Worm (Caenorhabditis elegans): ENCODE measurements around the gene F53C11.9.

F53C11.9 gene

ce11 chrV:13762426-13763127, 15.2 kb upstream of the F53C11.9 start, which contains the start of gene F20G2.6:
Gene F20G2.6 (plus strand): TSS chrV:13763077.
- TF ChIP-seq efl-1 (optimal IDR thresholded peaks at IDR 0.05) (no peak), efl-1 (GFP tag; optimal IDR thresholded peaks at IDR 0.05 in 1 of 2) (peak in 1 of 2 experiments; percentile 1), nhr-19 (GFP tag; conservative IDR thresholded peaks at IDR 0.05) (no peak), ceh-90 (tag; optimal IDR thresholded peaks at IDR 0.05) (no peak), nhr-76 (tag; optimal IDR thresholded peaks at IDR 0.05) (no peak), unc-30 (tag; optimal IDR thresholded peaks at IDR 0.05) (no peak), mep-1 (tag; optimal IDR thresholded peaks at IDR 0.05) (no peak), pqm-1 (tag; optimal IDR thresholded peaks at IDR 0.05) (no peak), pax-3 (tag; optimal IDR thresholded peaks at IDR 0.05) (peak; percentile 36), ama-1 (optimal IDR thresholded peaks at IDR 0.05) (no peak), dsc-1 (tag; optimal IDR thresholded peaks at IDR 0.05) (peak; percentile 56), ceh-88 (GFP tag; IDR thresholded peaks at IDR 0.05) (no peak), fos-1 (tag; optimal IDR thresholded peaks at IDR 0.05) (no peak), fkh-8 (tag; optimal IDR thresholded peaks at IDR 0.05) (peak; percentile 63), alr-1 (tag; optimal IDR thresholded peaks at IDR 0.05; ENCODE audit: borderline replicate concordance) (no peak), ceh-8 (GFP tag; optimal IDR thresholded peaks at IDR 0.05) (no peak), mef-2 (tag; optimal IDR thresholded peaks at IDR 0.05) (no peak), sox-4 (tag; optimal IDR thresholded peaks at IDR 0.05) (no peak)

DNA sequence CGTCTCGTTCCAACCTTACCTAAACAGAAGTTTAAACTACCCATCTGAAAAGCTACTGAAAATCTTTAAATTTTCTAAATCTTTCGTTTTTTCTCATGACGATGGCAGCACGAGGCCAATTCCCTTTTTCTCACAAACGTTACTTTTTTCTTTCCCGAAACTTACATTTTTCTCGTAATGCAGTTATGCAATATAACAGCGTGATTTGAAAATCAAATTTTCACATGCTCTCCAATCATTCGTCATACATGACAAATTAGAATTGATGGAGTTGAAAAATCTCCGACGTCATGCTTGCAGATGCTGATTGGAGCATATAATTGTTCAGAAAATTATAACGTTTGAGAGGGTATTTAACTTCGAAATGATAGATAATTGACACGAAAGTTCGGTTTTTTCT, 14.1 kb upstream of the F53C11.9 start:
- peak; percentile 56 for TF ChIP-seq nhr-47 (tag; optimal IDR thresholded peaks at IDR 0.05)
- TF ChIP-seq unc-98 (GFP tag; IDR thresholded peaks at IDR 0.05): no peak
- TF ChIP-seq lir-3 (tag; optimal IDR thresholded peaks at IDR 0.05; ENCODE audit: poor library complexity): no peak
- TF ChIP-seq nhr-19 (GFP tag; conservative IDR thresholded peaks at IDR 0.05): no peak
- TF ChIP-seq swsn-7 (tag; optimal IDR thresholded peaks at IDR 0.05): peak; percentile 11
- peak; percentile 91 for TF ChIP-seq fkh-8 (tag; optimal IDR thresholded peaks at IDR 0.05)
- peak; percentile 56 for TF ChIP-seq pax-3 (tag; optimal IDR thresholded peaks at IDR 0.05)
- TF ChIP-seq nhr-71 (tag; optimal IDR thresholded peaks at IDR 0.05): peak; percentile 70
- peak; percentile 42 for TF ChIP-seq lin-14 (GFP tag; optimal IDR thresholded peaks at IDR 0.05)
- TF ChIP-seq lsy-2 (tag; optimal IDR thresholded peaks at IDR 0.05): peak in 1 of 2 experiments; percentile 5
- peak; percentile 0 for TF ChIP-seq fkh-10 (GFP tag; optimal IDR thresholded peaks at IDR 0.05)

DNA sequence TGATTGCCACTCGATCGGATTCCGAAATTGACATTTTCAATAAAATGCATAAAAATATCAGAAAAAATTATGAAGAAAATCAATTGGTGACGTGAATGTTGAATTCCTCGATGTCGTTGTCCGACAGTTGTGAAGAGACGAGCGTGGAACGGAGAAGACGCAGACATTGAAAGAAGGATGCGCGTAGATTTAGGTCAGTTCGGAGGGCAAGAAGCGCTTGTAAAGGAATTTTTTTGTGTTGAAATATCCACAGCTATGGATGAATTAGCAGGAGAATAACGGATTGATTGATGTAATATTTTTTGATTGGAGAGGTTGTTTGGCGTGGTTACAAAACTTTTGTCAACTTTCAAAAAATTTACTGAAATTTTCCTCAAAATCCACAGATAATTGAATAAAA, 9.4 kb upstream of the F53C11.9 start, which contains the start of gene F20G2.3:
Gene F20G2.3, minus strand, starts transcription at position 101 of the 400 bp plus-strand sequence.
- TF ChIP-seq ama-1 (optimal IDR thresholded peaks at IDR 0.05): no peak
- TF ChIP-seq nhr-71 (tag; optimal IDR thresholded peaks at IDR 0.05): no peak
- peak; percentile 25 for TF ChIP-seq blmp-1 (tag; optimal IDR thresholded peaks at IDR 0.05)
- TF ChIP-seq ceh-88 (GFP tag; IDR thresholded peaks at IDR 0.05): no peak
- no peak for TF ChIP-seq nhr-11 (tag; optimal IDR thresholded peaks at IDR 0.05)
- no peak for TF ChIP-seq elt-2 (tag; optimal IDR thresholded peaks at IDR 0.05)
- TF ChIP-seq lin-14 (GFP tag; optimal IDR thresholded peaks at IDR 0.05): no peak

DNA sequence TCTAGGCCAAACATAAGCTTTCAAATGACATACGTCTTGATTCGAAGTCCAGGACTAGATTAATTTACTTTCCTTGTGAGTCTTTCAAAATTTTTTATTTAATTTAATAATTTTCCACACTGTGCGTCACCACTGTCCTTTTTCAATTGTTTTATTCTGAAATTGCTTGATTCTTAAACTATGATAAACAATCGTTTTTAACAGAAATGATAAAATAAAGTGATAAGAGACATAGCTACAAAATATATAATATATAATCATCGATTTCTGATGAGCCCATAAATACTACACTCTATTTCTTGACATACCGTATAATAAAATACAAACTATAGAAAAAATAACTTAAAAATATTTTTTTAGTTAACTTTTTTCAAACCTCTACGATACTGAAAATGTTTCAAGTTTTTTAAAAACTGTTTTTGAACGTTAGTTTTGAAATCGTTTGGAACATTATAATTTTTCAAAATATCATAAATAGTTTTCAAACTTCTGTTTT, 8.8 kb upstream of the F53C11.9 start, which contains the start of gene nas-24:
Gene nas-24, plus strand, starts transcription at position 446 of the 496 bp plus-strand sequence.
- TF ChIP-seq elt-2 (tag; optimal IDR thresholded peaks at IDR 0.05): peak; percentile 23
- no peak for TF ChIP-seq aha-1 (tag; optimal IDR thresholded peaks at IDR 0.05)

- TF ChIP-seq elt-2 (tag; optimal IDR thresholded peaks at IDR 0.05) (peak; percentile 22), C04F5.9 (tag; optimal IDR thresholded peaks at IDR 0.05) (no peak)
Measured at ce11 chrV:13771209-13771608, 6.6 kb upstream of the F53C11.9 start, which contains the start of gene F20G2.5. Gene F20G2.5 (plus strand): TSS chrV:13771509.

DNA sequence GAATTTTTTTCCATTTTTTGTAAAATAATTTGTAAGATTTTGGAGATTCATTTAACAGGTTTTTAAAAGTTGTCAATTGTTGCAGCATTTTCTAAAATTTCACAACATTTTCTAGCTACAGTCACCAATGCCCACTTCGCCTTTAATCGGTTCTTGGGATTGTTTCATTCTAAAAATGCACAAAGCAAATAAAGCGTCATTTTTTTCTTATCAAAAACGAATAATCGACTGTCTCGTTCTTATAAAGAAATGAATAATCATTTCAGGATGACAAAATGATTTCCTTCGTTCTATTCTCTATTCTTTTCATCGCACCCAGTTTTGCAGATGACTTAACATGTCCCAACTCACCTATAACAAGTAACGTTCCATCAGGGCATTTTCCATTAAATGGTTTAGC, 2.3 kb upstream of the F53C11.9 start, which contains the start of gene F53C11.1:
Gene F53C11.1, plus strand, starts transcription at position 268 of the 400 bp plus-strand sequence.
- TF ChIP-seq elt-2 (tag; optimal IDR thresholded peaks at IDR 0.05) (peak; percentile 18), C34B4.2 (tag; optimal IDR thresholded peaks at IDR 0.05) (no peak)
